Worm (Caenorhabditis elegans) whole organism, L1 larva: Measurements from ENCODE around the gene R04D3.2.

Experiments used
- ces-1 ChIP-seq: fragments of 150-350 bp; optimal IDR thresholded peaks from 2 replicates; lab custom pipeline; 2014; ENCODE audit warnings: missing biosample characterization, missing genetic modification reagents, missing genetic modification characterization
- lin-39 ChIP-seq: fragments of 150-350 bp; optimal IDR thresholded peaks from 2 replicates; lab custom pipeline; 2014; ENCODE audit warnings: missing biosample characterization, missing genetic modification reagents, missing genetic modification characterization
- lir-3 ChIP-seq: sonication (generic microtip); optimal IDR thresholded peaks from 2 replicates; lab custom pipeline; 2016; ENCODE audit warnings: mild to moderate bottlenecking, missing genetic modification characterization, moderate library complexity, missing compliant biosample characterization; ENCODE audit not compliant: poor library complexity
- nhr-11 ChIP-seq: fragments of 150-350 bp; optimal IDR thresholded peaks from 2 replicates; lab custom pipeline; 2014; ENCODE audit warnings: missing biosample characterization, missing genetic modification characterization
- skn-1 ChIP-seq: fragments of 150-350 bp; optimal IDR thresholded peaks from 2 replicates; lab custom pipeline; 2014; ENCODE audit warnings: missing biosample characterization, missing genetic modification characterization
- snpc-4 ChIP-seq: fragments of 150-350 bp; optimal IDR thresholded peaks from 2 replicates; lab custom pipeline; 2014; ENCODE audit warnings: missing biosample characterization, missing genetic modification characterization
- snu-23 ChIP-seq: sonication (generic microtip); optimal IDR thresholded peaks from 2 replicates; lab custom pipeline; 2016; ENCODE audit warnings: missing genetic modification characterization, missing compliant biosample characterization
- tlp-1 ChIP-seq: fragments of 150-350 bp; optimal IDR thresholded peaks from 2 replicates; lab custom pipeline; 2014; ENCODE audit warnings: missing biosample characterization, missing genetic modification characterization
- unc-62 ChIP-seq: fragments of 150-350 bp; optimal IDR thresholded peaks from 2 replicates; lab custom pipeline; 2014; ENCODE audit warnings: missing biosample characterization, missing genetic modification reagents, missing genetic modification characterization
- unc-86 ChIP-seq: sonication (generic microtip); optimal IDR thresholded peaks from 2 replicates; lab custom pipeline; 2016; ENCODE audit warnings: missing genetic modification characterization, missing compliant biosample characterization
- unc-98 ChIP-seq: fragments of 200-800 bp; sonication (Bioruptor generic); IDR thresholded peaks from 2 replicates; pipeline ENCODE4 v1.3.6; 2022; ENCODE audit warnings: missing genetic modification characterization, missing compliant biosample characterization
- zag-1 ChIP-seq: fragments of 150-350 bp; optimal IDR thresholded peaks from 2 replicates; lab custom pipeline; 2014; ENCODE audit warnings: missing biosample characterization, missing genetic modification characterization
- ztf-11 ChIP-seq, 2 experiments: sonication (generic microtip); optimal IDR thresholded peaks; 2 replicates each; lab custom pipeline; 2016 to 2017; ENCODE audit warnings: missing genetic modification characterization in 2 of 2, missing biosample characterization in 1 of 2, missing compliant biosample characterization in 1 of 2

ce11 chrX:13307852-13308251, 21.4 kb upstream of the R04D3.2 start:
- TF ChIP-seq lir-3 (tag; lab: Kevin White, UChicago) (no peak), nhr-11 (tag; lab: Kevin White, UChicago) (no peak), unc-98 (no peak), skn-1 (tag; lab: Kevin White, UChicago) (no peak), snu-23 (GFP tag; lab: Kevin White, UChicago) (no peak), unc-86 (no peak), ces-1 (GFP tag; lab: Kevin White, UChicago) (no peak), tlp-1 (tag; lab: Kevin White, UChicago) (no peak), snpc-4 (tag; lab: Kevin White, UChicago) (no peak), zag-1 (no peak), ztf-11 (tag; optimal IDR thresholded peaks at IDR 0.05; lab: Kevin White, UChicago) (no peak), lin-39 (tag; lab: Kevin White, UChicago) (no peak), unc-62 (GFP tag; lab: Kevin White, UChicago) (no peak)
